Fruit fly (Drosophila melanogaster) whole organism, embryonic: ENCODE results near the gene CG14644.

ENCODE experiments used
- Ada2b ChIP-seq: fragments of 200-800 bp; sonication (Bioruptor generic); IDR thresholded peaks from 2 replicates; pipeline ENCODE4 v1.3.6; 2022; ENCODE audit warnings: missing biosample characterization, missing genetic modification characterization
- Bteb2 ChIP-seq: fragments of 200-800 bp; sonication (Bioruptor generic); optimal IDR thresholded peaks from 2 replicates; lab custom pipeline; 2016; ENCODE audit warnings: missing biosample characterization, missing genetic modification characterization
- CG10267 ChIP-seq: fragments of 200-800 bp; sonication (Bioruptor generic); optimal IDR thresholded peaks from 2 replicates; lab custom pipeline; 2018; ENCODE audit warnings: missing biosample characterization, mild to moderate bottlenecking, missing genetic modification characterization, moderate library complexity
- CG11398 ChIP-seq: fragments of 200-800 bp; sonication (Bioruptor generic); optimal IDR thresholded peaks from 2 replicates; lab custom pipeline; 2016; ENCODE audit warnings: missing biosample characterization, missing genetic modification characterization
- CG11504 ChIP-seq: fragments of 200-800 bp; sonication (Bioruptor generic); optimal IDR thresholded peaks from 3 replicates; lab custom pipeline; 2019; ENCODE audit warnings: missing biosample characterization, mild to moderate bottlenecking, missing genetic modification characterization, moderate library complexity
- CG11695 ChIP-seq: fragments of 200-800 bp; sonication (Bioruptor generic); IDR thresholded peaks from 3 replicates; pipeline ENCODE4 v1.3.6; 2022; ENCODE audit warnings: missing biosample characterization, missing genetic modification characterization
- CG11723 ChIP-seq: fragments of 200-800 bp; sonication (Bioruptor generic); optimal IDR thresholded peaks from 2 replicates; lab custom pipeline; 2017; ENCODE audit warnings: missing biosample characterization, mild to moderate bottlenecking, missing genetic modification characterization
- CG1233 ChIP-seq: fragments of 200-800 bp; sonication (Bioruptor generic); optimal IDR thresholded peaks from 4 replicates; lab custom pipeline; 2018; ENCODE audit warnings: missing biosample characterization, mild to moderate bottlenecking, missing genetic modification characterization
- CG13123 ChIP-seq: fragments of 200-800 bp; sonication (Bioruptor generic); optimal IDR thresholded peaks from 2 replicates; lab custom pipeline; 2016; ENCODE audit warnings: missing biosample characterization, missing genetic modification characterization
- CG15601 ChIP-seq: fragments of 200-800 bp; sonication (Bioruptor generic); optimal IDR thresholded peaks from 3 replicates; lab custom pipeline; 2019; ENCODE audit warnings: missing biosample characterization, mild to moderate bottlenecking, missing genetic modification characterization, moderate library complexity
- CG16779 ChIP-seq: fragments of 200-800 bp; sonication (Bioruptor generic); IDR thresholded peaks from 2 replicates; pipeline ENCODE4 v1.3.6; 2022; ENCODE audit warnings: missing biosample characterization, missing genetic modification characterization
- CG16813 ChIP-seq: fragments of 200-800 bp; sonication (Bioruptor generic); IDR thresholded peaks from 3 replicates; pipeline ENCODE4 v1.3.6; 2022; ENCODE audit warnings: missing biosample characterization, missing genetic modification characterization; ENCODE audit not compliant: partially characterized antibody
- CG18599 ChIP-seq: fragments of 200-800 bp; sonication (Bioruptor generic); optimal IDR thresholded peaks from 3 replicates; lab custom pipeline; 2017; ENCODE audit warnings: missing biosample characterization, missing genetic modification characterization, mild to moderate bottlenecking, moderate library complexity, missing genetic modification reagents
- CG2712 ChIP-seq: fragments of 200-800 bp; optimal IDR thresholded peaks from 3 replicates; lab custom pipeline; 2019; ENCODE audit warnings: missing biosample characterization, mild to moderate bottlenecking, missing genetic modification characterization, moderate library complexity
- CG4360 ChIP-seq: fragments of 200-800 bp; sonication (Bioruptor generic); IDR thresholded peaks from 2 replicates; pipeline ENCODE4 v1.3.6; 2022; ENCODE audit warnings: missing biosample characterization, missing genetic modification characterization
- CG6272 ChIP-seq: fragments of 200-800 bp; sonication (Bioruptor generic); IDR thresholded peaks from 2 replicates; pipeline ENCODE4 v1.3.6; 2022; ENCODE audit warnings: missing biosample characterization, missing genetic modification characterization
- CG6813 ChIP-seq: fragments of 200-800 bp; sonication (Bioruptor generic); optimal IDR thresholded peaks from 2 replicates; lab custom pipeline; 2017; ENCODE audit warnings: missing biosample characterization, missing genetic modification characterization, mild to moderate bottlenecking, moderate library complexity, missing genetic modification reagents
- CG7556 ChIP-seq: fragments of 200-800 bp; sonication (Bioruptor generic); optimal IDR thresholded peaks from 2 replicates; lab custom pipeline; 2017; ENCODE audit warnings: missing biosample characterization, mild to moderate bottlenecking, missing genetic modification characterization
- CG7963 ChIP-seq: fragments of 200-800 bp; sonication (Bioruptor generic); IDR thresholded peaks from 3 replicates; pipeline ENCODE4 v1.3.6; 2022; ENCODE audit warnings: missing biosample characterization, missing genetic modification characterization; ENCODE audit not compliant: partially characterized antibody
- CG8478 ChIP-seq: fragments of >200 bp; optimal IDR thresholded peaks from 2 replicates; lab custom pipeline; 2018
- CG9817 ChIP-seq: fragments of 200-800 bp; sonication (Bioruptor generic); optimal IDR thresholded peaks from 2 replicates; lab custom pipeline; 2018; ENCODE audit warnings: missing biosample characterization, mild to moderate bottlenecking, missing genetic modification characterization, moderate library complexity
- Dll ChIP-seq: fragments of 200-800 bp; sonication (Bioruptor generic); IDR thresholded peaks from 4 replicates; pipeline ENCODE4 v1.3.6; 2022; ENCODE audit warnings: missing biosample characterization, missing genetic modification characterization; ENCODE audit not compliant: partially characterized antibody
- Dp ChIP-seq: fragments of 200-800 bp; sonication (Bioruptor generic); optimal IDR thresholded peaks from 2 replicates; lab custom pipeline; 2018; ENCODE audit warnings: missing biosample characterization, mild to moderate bottlenecking, missing genetic modification characterization, moderate library complexity
- Fer1 ChIP-seq: fragments of 200-800 bp; sonication (Bioruptor generic); optimal IDR thresholded peaks from 2 replicates; lab custom pipeline; 2017; ENCODE audit warnings: missing biosample characterization, mild to moderate bottlenecking, missing genetic modification characterization
- Gug ChIP-seq: fragments of 200-800 bp; sonication (Bioruptor generic); IDR thresholded peaks from 4 replicates; pipeline ENCODE4 v1.3.6; 2022; ENCODE audit warnings: missing biosample characterization, missing genetic modification characterization
- HLH54F ChIP-seq: fragments of 200-800 bp; sonication (Bioruptor generic); optimal IDR thresholded peaks from 3 replicates; lab custom pipeline; 2016; ENCODE audit warnings: missing biosample characterization, missing genetic modification characterization
- Lhr ChIP-seq: fragments of 200-800 bp; sonication (Bioruptor generic); optimal IDR thresholded peaks from 3 replicates; lab custom pipeline; 2017; ENCODE audit warnings: mild to moderate bottlenecking, missing biosample characterization, missing genetic modification reagents, missing genetic modification characterization
- NC2α ChIP-seq: fragments of 200-800 bp; sonication (Bioruptor generic); optimal IDR thresholded peaks from 2 replicates; lab custom pipeline; 2016; ENCODE audit warnings: missing biosample characterization, missing genetic modification characterization
- Rx ChIP-seq: fragments of 200-800 bp; sonication (Bioruptor generic); IDR thresholded peaks from 2 replicates; pipeline ENCODE4 v1.3.6; 2022; ENCODE audit warnings: missing biosample characterization, missing genetic modification characterization
- Sox100B ChIP-seq: fragments of 200-800 bp; sonication (Bioruptor generic); optimal IDR thresholded peaks from 3 replicates; lab custom pipeline; 2018; ENCODE audit warnings: missing biosample characterization, mild to moderate bottlenecking, missing genetic modification characterization
- Tbp ChIP-seq: fragments of >200 bp; optimal IDR thresholded peaks from 2 replicates; lab custom pipeline; 2018; ENCODE audit warnings: missing biosample characterization, missing genetic modification characterization
- aop ChIP-seq: fragments of 200-800 bp; sonication (Bioruptor generic); IDR thresholded peaks from 2 replicates; pipeline ENCODE4 v1.3.6; 2022; ENCODE audit warnings: missing biosample characterization, missing genetic modification characterization
- bowl ChIP-seq: fragments of 200-800 bp; sonication (Bioruptor generic); IDR thresholded peaks from 2 replicates; pipeline ENCODE4 v1.3.6; 2022; ENCODE audit warnings: missing biosample characterization, missing genetic modification characterization
- cg ChIP-seq: fragments of 200-800 bp; sonication (Bioruptor generic); optimal IDR thresholded peaks from 3 replicates; lab custom pipeline; 2019; ENCODE audit warnings: missing biosample characterization, mild to moderate bottlenecking, missing genetic modification characterization, moderate library complexity
- dimm ChIP-seq: fragments of 200-800 bp; sonication (Bioruptor generic); IDR thresholded peaks from 2 replicates; pipeline ENCODE4 v1.3.6; 2022; ENCODE audit warnings: missing biosample characterization, missing genetic modification characterization
- dysf ChIP-seq: fragments of 200-800 bp; sonication (Bioruptor generic); IDR thresholded peaks from 3 replicates; pipeline ENCODE4 v1.3.6; 2022; ENCODE audit warnings: missing biosample characterization, missing genetic modification characterization
- gfzf ChIP-seq: fragments of 200-800 bp; sonication (Bioruptor generic); optimal IDR thresholded peaks from 2 replicates; lab custom pipeline; 2016; ENCODE audit warnings: missing biosample characterization, mild to moderate bottlenecking, missing genetic modification characterization, moderate library complexity
- gsb ChIP-seq: fragments of 200-800 bp; sonication (Bioruptor generic); IDR thresholded peaks from 2 replicates; pipeline ENCODE4 v1.3.6; 2022; ENCODE audit warnings: missing biosample characterization, missing genetic modification characterization
- jing ChIP-seq: fragments of 200-800 bp; sonication (Bioruptor generic); optimal IDR thresholded peaks from 2 replicates; lab custom pipeline; 2018; ENCODE audit warnings: missing biosample characterization, mild to moderate bottlenecking, missing genetic modification characterization
- ken ChIP-seq: fragments of 200-800 bp; sonication (Bioruptor generic); IDR thresholded peaks from 3 replicates; pipeline ENCODE4 v1.3.6; 2022; ENCODE audit warnings: missing biosample characterization, missing genetic modification characterization
- otp ChIP-seq: fragments of 200-800 bp; sonication (Bioruptor generic); IDR thresholded peaks from 3 replicates; pipeline ENCODE4, ENCODE4 v1.3.6; 2022; ENCODE audit warnings: missing biosample characterization, missing genetic modification characterization
- pho ChIP-seq: fragments of 200-800 bp; sonication (Bioruptor generic); optimal IDR thresholded peaks from 2 replicates; lab custom pipeline; 2016; ENCODE audit warnings: missing biosample characterization, missing genetic modification characterization
- prd ChIP-seq, 3 experiments: fragments of >200 bp in 2 of 3; fragments of 200-800 bp in 1 of 3; sonication (Bioruptor generic) in 1 of 3; optimal IDR thresholded peaks in 2 of 3; IDR thresholded peaks in 1 of 3; 2 replicates in 2 of 3; 3 replicates in 1 of 3; pipeline versions ENCODE4 v1.3.6 to Lab custom; 2017 to 2022; ENCODE audit warnings: missing biosample characterization in 1 of 3, missing genetic modification characterization in 1 of 3
- schlank ChIP-seq: fragments of 200-800 bp; sonication (Bioruptor generic); optimal IDR thresholded peaks from 2 replicates; lab custom pipeline; 2018; ENCODE audit warnings: missing biosample characterization, mild to moderate bottlenecking, missing genetic modification characterization
- seq ChIP-seq: fragments of 200-800 bp; sonication (Bioruptor generic); IDR thresholded peaks from 2 replicates; pipeline ENCODE4 v1.3.6; 2022; ENCODE audit warnings: missing biosample characterization, missing genetic modification characterization
- sna ChIP-seq: fragments of 200-800 bp; sonication (Bioruptor generic); IDR thresholded peaks from 2 replicates; pipeline ENCODE4 v1.3.6; 2022; ENCODE audit warnings: missing biosample characterization, missing genetic modification characterization; ENCODE audit not compliant: partially characterized antibody
- sqz ChIP-seq: fragments of 200-800 bp; sonication (Bioruptor generic); optimal IDR thresholded peaks from 3 replicates; lab custom pipeline; 2018; ENCODE audit warnings: missing biosample characterization, mild to moderate bottlenecking, missing genetic modification characterization
- unc-4 ChIP-seq: fragments of 200-800 bp; sonication (Bioruptor generic); IDR thresholded peaks from 2 replicates; pipeline ENCODE4 v1.3.6; 2022; ENCODE audit warnings: missing biosample characterization, missing genetic modification characterization; ENCODE audit not compliant: partially characterized antibody
- zfh2 ChIP-seq: fragments of 200-800 bp; sonication (Bioruptor generic); optimal IDR thresholded peaks from 2 replicates; lab custom pipeline; 2016; ENCODE audit warnings: missing biosample characterization, missing genetic modification characterization

CG14644 gene

DNA sequence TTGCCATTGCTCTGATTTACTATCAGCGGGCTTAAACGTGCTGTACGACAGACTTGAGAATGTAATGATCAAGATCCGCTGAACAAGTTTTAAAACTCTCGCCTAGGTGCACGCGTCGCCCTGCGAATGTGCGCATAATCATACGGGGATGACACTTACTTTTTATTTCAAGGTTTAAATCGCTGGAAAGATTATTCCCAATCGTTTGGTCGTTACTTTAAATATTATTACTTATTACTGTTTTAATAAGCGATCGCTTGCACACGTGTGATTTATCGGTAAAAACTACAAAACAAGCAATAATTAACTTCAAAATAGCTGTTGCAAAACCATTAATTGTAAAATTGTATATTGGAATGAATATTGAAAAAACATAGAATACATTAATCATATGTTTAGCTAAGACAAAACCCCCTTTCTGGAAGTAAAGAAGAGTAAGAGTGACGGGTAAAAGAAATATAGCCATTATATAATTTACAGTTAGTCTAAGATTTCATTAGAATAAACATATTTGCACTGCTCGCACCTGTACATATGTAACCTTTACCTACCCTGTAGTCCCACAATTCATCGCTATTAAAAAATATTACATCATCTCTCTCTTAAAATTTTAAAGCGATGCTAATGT, 23.6 kb downstream of the CG14644 start, which contains the start of gene DhpD (continued):
- TF ChIP-seq Ada2b: peak; percentile 57
- TF ChIP-seq zfh2 (GFP tag; lab: Kevin White, UChicago): peak; percentile 74
- peak; percentile 67; the same call in 1 of the 2 replicates for TF ChIP-seq CG6272
- peak; percentile 83 for TF ChIP-seq CG16813 (GFP tag; lab: Robert Waterston, UW)
- TF ChIP-seq schlank (tag; lab: Kevin White, UChicago): peak; percentile 1
- peak; percentile 78 for TF ChIP-seq dysf (GFP tag; lab: Robert Waterston, UW)
- no peak for TF ChIP-seq seq
- peak; percentile 76 for TF ChIP-seq Gug
- TF ChIP-seq CG6813 (GFP tag; lab: Kevin White, UChicago): peak; percentile 56
- peak; percentile 75 for TF ChIP-seq CG18599 (GFP tag; lab: Kevin White, UChicago)
- peak; percentile 31 for TF ChIP-seq Dp
- 0 out of 3 replicates have a peak, but pooled peaks have one; percentile 32 for TF ChIP-seq CG11695
- no peak for TF ChIP-seq Tbp
- TF ChIP-seq CG16779 (GFP tag; lab: Robert Waterston, UW): peak; percentile 58
- TF ChIP-seq ken (GFP tag; lab: Robert Waterston, UW): peak; percentile 81
- peak; percentile 4 for TF ChIP-seq Lhr
- TF ChIP-seq CG9817 (tag; lab: Kevin White, UChicago): peak; percentile 75
- peak; percentile 76 for TF ChIP-seq otp (GFP tag; lab: Robert Waterston, UW)
- TF ChIP-seq prd (optimal IDR thresholded peaks at IDR 0.05; lab: Kevin White, UChicago): no peak
- TF ChIP-seq prd (GFP tag; IDR thresholded peaks at IDR 0.05; lab: Robert Waterston, UW): peak; percentile 81
- peak; percentile 17 for TF ChIP-seq CG13123 (GFP tag; lab: Kevin White, UChicago)
- TF ChIP-seq HLH54F (GFP tag; lab: Kevin White, UChicago): peak; percentile 61
- peak; percentile 74 for TF ChIP-seq Rx (GFP tag; lab: Robert Waterston, UW)
- TF ChIP-seq gfzf (GFP tag; lab: Kevin White, UChicago): no peak
- no peak for TF ChIP-seq cg (GFP tag; lab: Kevin White, UChicago)
- TF ChIP-seq CG7963 (GFP tag; lab: Robert Waterston, UW): peak; percentile 94
- TF ChIP-seq Bteb2 (GFP tag; lab: Kevin White, UChicago): peak; percentile 56
- TF ChIP-seq CG11504: no peak
- no peak for TF ChIP-seq NC2α (GFP tag; lab: Kevin White, UChicago)
- 0 out of 2 replicates have a peak, but pooled peaks have one; percentile 16 for TF ChIP-seq dimm (GFP tag; lab: Robert Waterston, UW)
- TF ChIP-seq CG15601: no peak
- TF ChIP-seq CG11723 (GFP tag; lab: Kevin White, UChicago): peak; percentile 16
- TF ChIP-seq sna (GFP tag; lab: Robert Waterston, UW): no peak
- TF ChIP-seq gsb (GFP tag; lab: Robert Waterston, UW): peak; percentile 38; the same call in 1 of the 2 replicates
- TF ChIP-seq CG1233 (GFP tag; lab: Kevin White, UChicago): peak; percentile 72
- TF ChIP-seq bowl (GFP tag; lab: Robert Waterston, UW): no peak
- peak; percentile 75 for TF ChIP-seq Fer1 (GFP tag; lab: Kevin White, UChicago)
- TF ChIP-seq Dll (GFP tag; lab: Robert Waterston, UW): no peak
- no peak for TF ChIP-seq CG8478 (lab: Kevin White, UChicago)
- TF ChIP-seq jing: peak; percentile 10
- TF ChIP-seq CG7556 (GFP tag; lab: Kevin White, UChicago): peak; percentile 43
- TF ChIP-seq CG4360 (GFP tag; lab: Robert Waterston, UW): no peak
- TF ChIP-seq pho (GFP tag; lab: Kevin White, UChicago): peak; percentile 57
- TF ChIP-seq aop (GFP tag; lab: Robert Waterston, UW): no peak
- no peak for TF ChIP-seq CG11398 (GFP tag; lab: Kevin White, UChicago)
- no peak for TF ChIP-seq unc-4 (GFP tag; lab: Robert Waterston, UW)
- TF ChIP-seq CG2712 (tag; lab: Kevin White, UChicago): peak; percentile 79
- no peak for TF ChIP-seq sqz (GFP tag; lab: Kevin White, UChicago)
- no peak for TF ChIP-seq Sox100B (GFP tag; lab: Kevin White, UChicago)
- TF ChIP-seq CG10267 (tag; lab: Kevin White, UChicago): peak; percentile 47
